Worm (Caenorhabditis elegans) whole organism, late embryonic: Measurements from ENCODE around the gene dos-3.

Experiments used
- ama-1 ChIP-seq: fragments of 150-350 bp; optimal IDR thresholded peaks from 2 replicates; lab custom pipeline; 2014
- ceh-24 ChIP-seq: sonication (generic microtip); optimal IDR thresholded peaks from 2 replicates; lab custom pipeline; 2016; ENCODE audit warnings: mild to moderate bottlenecking, missing genetic modification characterization, missing compliant biosample characterization
- fkh-10 ChIP-seq: fragments of 150-350 bp; optimal IDR thresholded peaks from 2 replicates; lab custom pipeline; 2014; ENCODE audit warnings: missing biosample characterization, missing genetic modification reagents, missing genetic modification characterization
- hlh-13 ChIP-seq: fragments of 200-800 bp; sonication (Bioruptor generic); optimal IDR thresholded peaks from 2 replicates; lab custom pipeline; 2018; ENCODE audit warnings: mild to moderate bottlenecking, missing genetic modification characterization, missing compliant biosample characterization
- hlh-15 ChIP-seq: sonication (generic microtip); optimal IDR thresholded peaks from 2 replicates; lab custom pipeline; 2016; ENCODE audit warnings: missing genetic modification characterization, missing compliant biosample characterization
- nhr-11 ChIP-seq: fragments of 150-350 bp; optimal IDR thresholded peaks from 2 replicates; lab custom pipeline; 2014; ENCODE audit warnings: missing biosample characterization, missing genetic modification characterization
- npax-4 ChIP-seq: sonication (generic microtip); optimal IDR thresholded peaks from 2 replicates; lab custom pipeline; 2016; ENCODE audit warnings: missing genetic modification characterization, missing compliant biosample characterization
- pqm-1 ChIP-seq: sonication (generic microtip); optimal IDR thresholded peaks from 2 replicates; lab custom pipeline; 2016; ENCODE audit warnings: missing genetic modification characterization, missing compliant biosample characterization
- tbx-2 ChIP-seq: sonication (generic microtip); optimal IDR thresholded peaks from 2 replicates; lab custom pipeline; 2016; ENCODE audit warnings: missing genetic modification characterization, missing compliant biosample characterization

ce11 chrIII:845485-845884 lies 6.1 kb upstream of the dos-3 start, which contains the start of gene K02F3.2:
- TF ChIP-seq ama-1 = no peak
- TF ChIP-seq fkh-10 (GFP tag; lab: Kevin White, UChicago) = no peak
- no peak for TF ChIP-seq nhr-11
- TF ChIP-seq npax-4 (tag; lab: Kevin White, UChicago) = no peak
- no peak for TF ChIP-seq pqm-1 (tag; lab: Kevin White, UChicago)
- TF ChIP-seq hlh-15 (tag; lab: Kevin White, UChicago) = no peak
- TF ChIP-seq tbx-2 = no peak
- no peak for TF ChIP-seq hlh-13 (GFP tag; lab: Kevin White, UChicago)
- no peak for TF ChIP-seq ceh-24
